Worm (Caenorhabditis elegans): Measurements from ENCODE around the gene nhr-9.

nhr-9 gene

ce11 chrIII:7120477-7120876, 25.2 kb downstream of the nhr-9 start (continued):
- TF ChIP-seq efl-1 (optimal IDR thresholded peaks at IDR 0.05) (peak in 1 of 2 experiments; percentile 11), efl-1 (GFP tag; optimal IDR thresholded peaks at IDR 0.05 in 1 of 2) (peak in 1 of 2 experiments; percentile 93), elt-2 (tag; optimal IDR thresholded peaks at IDR 0.05) (peak; percentile 64), nhr-19 (GFP tag; conservative IDR thresholded peaks at IDR 0.05) (peak; percentile 98), dsc-1 (tag; optimal IDR thresholded peaks at IDR 0.05) (no peak), lsy-2 (tag; optimal IDR thresholded peaks at IDR 0.05) (peak; percentile 5 to 36), lin-35 (GFP tag; optimal IDR thresholded peaks at IDR 0.05) (peak in 1 of 2 experiments; percentile 73), nhr-77 (tag; optimal IDR thresholded peaks at IDR 0.05) (peak; percentile 18)

DNA sequence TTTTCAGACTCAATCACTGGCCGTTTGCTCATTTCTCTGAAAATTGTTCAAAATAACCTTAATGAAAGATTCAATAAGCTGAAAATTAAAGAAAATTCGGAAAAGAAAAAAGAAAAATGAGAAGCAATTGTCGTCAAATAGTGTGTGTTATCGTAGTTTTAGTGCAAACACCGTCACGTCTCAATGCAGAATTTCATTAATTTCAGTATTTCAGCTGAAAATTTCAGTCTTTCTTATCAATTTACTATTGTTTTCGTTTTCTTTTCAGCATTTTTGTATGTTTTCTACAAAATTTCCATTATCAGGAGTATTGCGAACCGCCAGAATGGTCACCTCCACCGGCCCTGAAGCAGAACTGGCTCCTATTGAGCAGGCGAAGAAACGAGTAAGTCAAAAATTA, 27.6 kb downstream of the nhr-9 start, which contains the start of the genes B0280.9 and rpia-1:
TSS of gene B0280.9 (minus strand) at position 36 of the 400 bp plus-strand sequence.
TSS of gene rpia-1 (plus strand) at position 269 of the 400 bp plus-strand sequence.
- TF ChIP-seq F16B12.6 (tag; optimal IDR thresholded peaks at IDR 0.05), result peak; percentile 90
- TF ChIP-seq nhr-76 (tag; optimal IDR thresholded peaks at IDR 0.05), result no peak
- no peak for TF ChIP-seq mef-2 (tag; optimal IDR thresholded peaks at IDR 0.05)
- TF ChIP-seq alr-1 (tag; optimal IDR thresholded peaks at IDR 0.05; ENCODE audit: borderline replicate concordance), result no peak
- TF ChIP-seq C34B4.2 (tag; optimal IDR thresholded peaks at IDR 0.05), result no peak
- TF ChIP-seq ces-1 (GFP tag; optimal IDR thresholded peaks at IDR 0.05), result no peak
- no peak for TF ChIP-seq zag-1 (tag; optimal IDR thresholded peaks at IDR 0.05)
- no peak for TF ChIP-seq isw-1 (GFP tag; IDR thresholded peaks at IDR 0.05)
- TF ChIP-seq snpc-4 (tag; optimal IDR thresholded peaks at IDR 0.05), result no peak
- TF ChIP-seq swsn-7 (tag; optimal IDR thresholded peaks at IDR 0.05), result no peak
- TF ChIP-seq nhr-47 (tag; optimal IDR thresholded peaks at IDR 0.05), result no peak
- no peak for TF ChIP-seq mab-9 (GFP tag; IDR thresholded peaks at IDR 0.05)
- no peak for TF ChIP-seq nhr-20 (tag; optimal IDR thresholded peaks at IDR 0.05)
- TF ChIP-seq C16A3.4 (tag; optimal IDR thresholded peaks at IDR 0.05), result peak; percentile 21
- TF ChIP-seq efl-1 (optimal IDR thresholded peaks at IDR 0.05), result peak; percentile 36 to 62
- peak; percentile 52 to 89 for TF ChIP-seq efl-1 (GFP tag; optimal IDR thresholded peaks at IDR 0.05 in 1 of 2)
- no peak for TF ChIP-seq ceh-88 (GFP tag; IDR thresholded peaks at IDR 0.05)
- TF ChIP-seq aha-1 (tag; optimal IDR thresholded peaks at IDR 0.05), result no peak
- TF ChIP-seq blmp-1 (tag; optimal IDR thresholded peaks at IDR 0.05), result peak; percentile 1
- TF ChIP-seq nhr-19 (GFP tag; conservative IDR thresholded peaks at IDR 0.05), result peak; percentile 48; the same call in 1 of the 2 replicates
- no peak for TF ChIP-seq mep-1 (tag; optimal IDR thresholded peaks at IDR 0.05)
- TF ChIP-seq nhr-77 (tag; optimal IDR thresholded peaks at IDR 0.05), result no peak
- TF ChIP-seq egl-27 (tag; optimal IDR thresholded peaks at IDR 0.05), result no peak
- no peak for TF ChIP-seq ets-5 (GFP tag; IDR thresholded peaks at IDR 0.05)
- TF ChIP-seq jun-1 (tag; optimal IDR thresholded peaks at IDR 0.05), result no peak
- no peak for TF ChIP-seq zip-4 (GFP tag; optimal IDR thresholded peaks at IDR 0.05)
- no peak for TF ChIP-seq ceh-8 (GFP tag; optimal IDR thresholded peaks at IDR 0.05)
- TF ChIP-seq nhr-85 (tag), result no peak
- no peak for TF ChIP-seq unc-30 (tag; optimal IDR thresholded peaks at IDR 0.05)
- no peak for TF ChIP-seq xbp-1 (tag; optimal IDR thresholded peaks at IDR 0.05)
- TF ChIP-seq sup-37 (GFP tag; optimal IDR thresholded peaks at IDR 0.05), result no peak
- no peak for TF ChIP-seq hpl-2 (GFP tag; optimal IDR thresholded peaks at IDR 0.05)
- TF ChIP-seq pqm-1 (tag; optimal IDR thresholded peaks at IDR 0.05), result no peak
- TF ChIP-seq nhr-84 (tag; optimal IDR thresholded peaks at IDR 0.05), result no peak
- TF ChIP-seq ama-1 (optimal IDR thresholded peaks at IDR 0.05), result no peak
- no peak for TF ChIP-seq lin-39 (tag; optimal IDR thresholded peaks at IDR 0.05)
- TF ChIP-seq skn-1 (tag; optimal IDR thresholded peaks at IDR 0.05), result no peak
- peak; percentile 22 for TF ChIP-seq nhr-71 (tag; optimal IDR thresholded peaks at IDR 0.05)
- TF ChIP-seq ztf-11 (tag; optimal IDR thresholded peaks at IDR 0.05), result no peak
- no peak for TF ChIP-seq ceh-63 (GFP tag; optimal IDR thresholded peaks at IDR 0.05)
- no peak for TF ChIP-seq Y116A8C.19 (tag; optimal IDR thresholded peaks at IDR 0.05; ENCODE audit: borderline replicate concordance)
- no peak for TF ChIP-seq unc-86 (tag; optimal IDR thresholded peaks at IDR 0.05)
- TF ChIP-seq tlp-1 (tag; optimal IDR thresholded peaks at IDR 0.05), result no peak
- no peak for TF ChIP-seq grh-1 (GFP tag; IDR thresholded peaks at IDR 0.05)
- no peak for TF ChIP-seq efl-3 (GFP tag; optimal IDR thresholded peaks at IDR 0.05)
- peak in 1 of 3 experiments; percentile 27 for TF ChIP-seq ceh-82 (tag; optimal IDR thresholded peaks at IDR 0.05)
- TF ChIP-seq lin-13 (GFP tag; optimal IDR thresholded peaks at IDR 0.05), result no peak
- no peak for TF ChIP-seq egl-13 (tag; optimal IDR thresholded peaks at IDR 0.05)
